Worm (Caenorhabditis elegans) whole organism, late embryonic: ENCODE measurements around the gene F14H3.12.

ENCODE experiments used
- T23F11.4 ChIP-seq: fragments of 200-800 bp; sonication (Bioruptor generic); optimal IDR thresholded peaks from 2 replicates; lab custom pipeline; 2018; ENCODE audit warnings: mild to moderate bottlenecking, missing genetic modification characterization, missing compliant biosample characterization
- ceh-22 ChIP-seq: sonication (generic microtip); optimal IDR thresholded peaks from 2 replicates; lab custom pipeline; 2017; ENCODE audit warnings: missing biosample characterization, missing genetic modification characterization
- hlh-6 ChIP-seq: sonication (generic microtip); optimal IDR thresholded peaks from 2 replicates; lab custom pipeline; 2016; ENCODE audit warnings: missing genotype, missing genetic modification characterization, missing compliant biosample characterization
- lin-11 ChIP-seq: fragments of 200-800 bp; sonication (Bioruptor generic); optimal IDR thresholded peaks from 2 replicates; lab custom pipeline; 2018; ENCODE audit warnings: mild to moderate bottlenecking, missing genetic modification characterization, missing compliant biosample characterization
- nfya-1 ChIP-seq: sonication (generic microtip); optimal IDR thresholded peaks from 2 replicates; lab custom pipeline; 2017; ENCODE audit warnings: missing genetic modification characterization, mild to moderate bottlenecking, missing compliant biosample characterization, antibody characterized with exemption, moderate library complexity
- pqm-1 ChIP-seq: sonication (generic microtip); optimal IDR thresholded peaks from 2 replicates; lab custom pipeline; 2016; ENCODE audit warnings: missing genetic modification characterization, missing compliant biosample characterization
- sox-4 ChIP-seq: sonication (generic microtip); optimal IDR thresholded peaks from 2 replicates; lab custom pipeline; 2017; ENCODE audit warnings: mild to moderate bottlenecking, missing genetic modification characterization, inconsistent platforms, missing compliant biosample characterization
- unc-42 ChIP-seq: sonication (generic microtip); optimal IDR thresholded peaks from 2 replicates; lab custom pipeline; 2016; ENCODE audit warnings: missing genotype, missing genetic modification characterization, missing compliant biosample characterization
- unc-55 ChIP-seq: sonication (generic microtip); optimal IDR thresholded peaks from 2 replicates; lab custom pipeline; 2017; ENCODE audit warnings: missing biosample characterization, missing genetic modification reagents, missing genetic modification characterization

ce11 chrV:16032761-16033160 is 42.4 kb downstream of the F14H3.12 start, which contains the start of gene T10C6.16:
- TF ChIP-seq T23F11.4 (GFP tag; lab: Kevin White, UChicago) (no peak), nfya-1 (tag; lab: Kevin White, UChicago) (no peak), sox-4 (tag; lab: Kevin White, UChicago) (no peak), unc-55 (GFP tag; lab: Kevin White, UChicago) (no peak), pqm-1 (tag; lab: Kevin White, UChicago) (no peak), hlh-6 (tag; lab: Kevin White, UChicago) (no peak), unc-42 (tag; lab: Kevin White, UChicago) (no peak), ceh-22 (no peak), lin-11 (no peak)
